Fruit fly (Drosophila melanogaster) whole organism, embryonic: Measurements from ENCODE around the gene CG34134.
A peak's percentile ranks its signal among the peaks of the same experiment; 100 is the strongest.

ENCODE experiments used
- Abd-B ChIP-seq: fragments of 200-800 bp; sonication (Bioruptor generic); optimal IDR thresholded peaks from 2 replicates; lab custom pipeline; 2018; ENCODE audit warnings: missing biosample characterization, mild to moderate bottlenecking, missing genetic modification characterization, moderate library complexity
- CG10366 ChIP-seq: fragments of 200-800 bp; sonication (Bioruptor generic); IDR thresholded peaks from 2 replicates; pipeline ENCODE4 v1.3.6; 2022; ENCODE audit warnings: missing biosample characterization, missing genetic modification characterization
- CG11695 ChIP-seq: fragments of 200-800 bp; sonication (Bioruptor generic); IDR thresholded peaks from 3 replicates; pipeline ENCODE4 v1.3.6; 2022; ENCODE audit warnings: missing biosample characterization, missing genetic modification characterization
- CG12659 ChIP-seq: fragments of 200-800 bp; sonication (Bioruptor generic); optimal IDR thresholded peaks from 3 replicates; lab custom pipeline; 2017; ENCODE audit warnings: mild to moderate bottlenecking, missing biosample characterization, missing genetic modification reagents, missing genetic modification characterization
- CG13775 ChIP-seq: fragments of 200-800 bp; sonication (Bioruptor generic); optimal IDR thresholded peaks from 3 replicates; lab custom pipeline; 2017; ENCODE audit warnings: missing biosample characterization, mild to moderate bottlenecking, missing genetic modification characterization
- CG17186 ChIP-seq: fragments of 200-800 bp; sonication (Bioruptor generic); optimal IDR thresholded peaks from 3 replicates; lab custom pipeline; 2017; ENCODE audit warnings: missing biosample characterization, missing genetic modification reagents, missing genetic modification characterization
- CG17361 ChIP-seq: fragments of 200-800 bp; sonication (Bioruptor generic); IDR thresholded peaks from 3 replicates; pipeline ENCODE4 v1.3.6; 2022; ENCODE audit warnings: missing biosample characterization, missing genetic modification characterization
- CG17829 ChIP-seq: fragments of 200-800 bp; optimal IDR thresholded peaks from 2 replicates; lab custom pipeline; 2019; ENCODE audit warnings: missing biosample characterization, mild to moderate bottlenecking, missing genetic modification characterization, moderate library complexity
- CG18262 ChIP-seq: fragments of 200-800 bp; optimal IDR thresholded peaks from 3 replicates; lab custom pipeline; 2019; ENCODE audit warnings: missing biosample characterization, mild to moderate bottlenecking, missing genetic modification characterization, moderate library complexity
- CG3065 ChIP-seq: fragments of 200-800 bp; sonication (Bioruptor generic); optimal IDR thresholded peaks from 2 replicates; lab custom pipeline; 2016; ENCODE audit warnings: missing biosample characterization, missing genetic modification characterization
- CG34224 ChIP-seq: fragments of 200-800 bp; sonication (Bioruptor generic); IDR thresholded peaks from 3 replicates; pipeline ENCODE4 v1.3.6; 2022; ENCODE audit warnings: missing biosample characterization, missing genetic modification characterization; ENCODE audit not compliant: partially characterized antibody
- CG34422 ChIP-seq: fragments of 200-800 bp; sonication (Bioruptor generic); IDR thresholded peaks from 3 replicates; pipeline ENCODE4 v1.3.6; 2022; ENCODE audit warnings: missing biosample characterization, missing genetic modification characterization
- CG4360 ChIP-seq: fragments of 200-800 bp; sonication (Bioruptor generic); IDR thresholded peaks from 2 replicates; pipeline ENCODE4 v1.3.6; 2022; ENCODE audit warnings: missing biosample characterization, missing genetic modification characterization
- CG6765 ChIP-seq: fragments of 200-800 bp; sonication (Bioruptor generic); optimal IDR thresholded peaks from 3 replicates; lab custom pipeline; 2017; ENCODE audit warnings: missing biosample characterization, mild to moderate bottlenecking, missing genetic modification characterization
- CG6854 ChIP-seq: fragments of 200-800 bp; sonication (Bioruptor generic); optimal IDR thresholded peaks from 3 replicates; lab custom pipeline; 2017; ENCODE audit warnings: missing biosample characterization, mild to moderate bottlenecking, missing genetic modification characterization
- CG7786 ChIP-seq: fragments of 200-800 bp; sonication (Bioruptor generic); optimal IDR thresholded peaks from 2 replicates; lab custom pipeline; 2016; ENCODE audit warnings: missing biosample characterization, missing genetic modification characterization
- CG7839 ChIP-seq: fragments of 200-800 bp; sonication (Bioruptor generic); optimal IDR thresholded peaks from 3 replicates; lab custom pipeline; 2018; ENCODE audit warnings: missing biosample characterization, mild to moderate bottlenecking, missing genetic modification characterization, moderate library complexity
- CTCF ChIP-seq: fragments of 200-800 bp; sonication (Bioruptor generic); optimal IDR thresholded peaks from 2 replicates; lab custom pipeline; 2017; ENCODE audit warnings: missing biosample characterization, mild to moderate bottlenecking, missing genetic modification characterization, moderate library complexity
- Dip2 ChIP-seq: fragments of 200-800 bp; sonication (Bioruptor generic); IDR thresholded peaks from 2 replicates; pipeline ENCODE4 v1.3.6; 2022; ENCODE audit warnings: missing biosample characterization, missing genetic modification characterization
- Gug ChIP-seq: fragments of 200-800 bp; sonication (Bioruptor generic); IDR thresholded peaks from 4 replicates; pipeline ENCODE4 v1.3.6; 2022; ENCODE audit warnings: missing biosample characterization, missing genetic modification characterization
- HLH3B ChIP-seq: fragments of 200-800 bp; sonication (Bioruptor generic); IDR thresholded peaks from 2 replicates; pipeline ENCODE4 v1.3.6; 2022; ENCODE audit warnings: missing biosample characterization, missing genetic modification characterization
- HLH4C ChIP-seq: fragments of 200-800 bp; sonication (Bioruptor generic); IDR thresholded peaks from 3 replicates; pipeline ENCODE4 v1.3.6; 2022; ENCODE audit warnings: missing biosample characterization, missing genetic modification characterization; ENCODE audit not compliant: partially characterized antibody
- Hmr ChIP-seq: fragments of 200-800 bp; sonication (Bioruptor generic); optimal IDR thresholded peaks from 3 replicates; lab custom pipeline; 2017; ENCODE audit warnings: mild to moderate bottlenecking, missing biosample characterization, missing genetic modification reagents, missing genetic modification characterization
- Hr39 ChIP-seq: fragments of >200 bp; optimal IDR thresholded peaks from 2 replicates; lab custom pipeline; 2017
- Hsf ChIP-seq: fragments of 200-800 bp; sonication (Bioruptor generic); optimal IDR thresholded peaks from 3 replicates; lab custom pipeline; 2016; ENCODE audit warnings: missing biosample characterization, missing genetic modification characterization
- Kr ChIP-seq: fragments of 200-800 bp; sonication (Bioruptor generic); optimal IDR thresholded peaks from 2 replicates; lab custom pipeline; 2017; ENCODE audit warnings: missing biosample characterization, mild to moderate bottlenecking, missing genetic modification characterization
- NC2α ChIP-seq: fragments of 200-800 bp; sonication (Bioruptor generic); optimal IDR thresholded peaks from 2 replicates; lab custom pipeline; 2016; ENCODE audit warnings: missing biosample characterization, missing genetic modification characterization
- Oli ChIP-seq: fragments of 200-800 bp; sonication (Bioruptor generic); optimal IDR thresholded peaks from 2 replicates; lab custom pipeline; 2018; ENCODE audit warnings: missing biosample characterization, mild to moderate bottlenecking, missing genetic modification characterization, moderate library complexity
- Optix ChIP-seq: fragments of 200-800 bp; sonication (Bioruptor generic); IDR thresholded peaks from 3 replicates; pipeline ENCODE4 v1.3.6; 2022; ENCODE audit warnings: missing biosample characterization, missing genetic modification characterization
- Six4 ChIP-seq: fragments of 200-800 bp; sonication (Bioruptor generic); optimal IDR thresholded peaks from 2 replicates; lab custom pipeline; 2016; ENCODE audit warnings: missing biosample characterization, missing genetic modification characterization
- Ssrp ChIP-seq: fragments of 200-800 bp; sonication (Bioruptor generic); optimal IDR thresholded peaks from 2 replicates; lab custom pipeline; 2018; ENCODE audit warnings: missing biosample characterization, mild to moderate bottlenecking, missing genetic modification characterization, moderate library complexity
- Taf1 ChIP-seq: fragments of 200-800 bp; sonication (Bioruptor generic); IDR thresholded peaks from 2 replicates; pipeline ENCODE4 v1.3.6; 2022; ENCODE audit warnings: missing biosample characterization, missing genetic modification characterization
- ara ChIP-seq: fragments of 200-800 bp; sonication (Bioruptor generic); IDR thresholded peaks from 2 replicates; pipeline ENCODE4 v1.3.6; 2022; ENCODE audit warnings: missing biosample characterization, missing genetic modification characterization
- ato ChIP-seq: fragments of 200-800 bp; sonication (Bioruptor generic); IDR thresholded peaks from 2 replicates; pipeline ENCODE4 v1.3.6; 2022; ENCODE audit warnings: missing biosample characterization, missing genetic modification characterization; ENCODE audit not compliant: partially characterized antibody
- bowl ChIP-seq: fragments of 200-800 bp; sonication (Bioruptor generic); IDR thresholded peaks from 2 replicates; pipeline ENCODE4 v1.3.6; 2022; ENCODE audit warnings: missing biosample characterization, missing genetic modification characterization
- en ChIP-seq: fragments of 200-800 bp; sonication (Bioruptor generic); optimal IDR thresholded peaks from 2 replicates; lab custom pipeline; 2016; ENCODE audit warnings: missing biosample characterization, missing genetic modification characterization
- gt ChIP-seq: fragments of 200-800 bp; sonication (Bioruptor generic); IDR thresholded peaks from 2 replicates; pipeline ENCODE4 v1.3.6; 2022; ENCODE audit warnings: missing biosample characterization, missing genetic modification characterization
- hb ChIP-seq: fragments of 200-800 bp; sonication (Bioruptor generic); IDR thresholded peaks from 3 replicates; pipeline ENCODE4 v1.3.6; 2022; ENCODE audit warnings: missing biosample characterization, missing genetic modification characterization; ENCODE audit not compliant: partially characterized antibody
- klu ChIP-seq: fragments of 200-800 bp; sonication (Bioruptor generic); IDR thresholded peaks from 2 replicates; pipeline ENCODE4 v1.3.6; 2022; ENCODE audit warnings: missing biosample characterization, missing genetic modification characterization
- kni ChIP-seq: fragments of 200-800 bp; sonication (Bioruptor generic); optimal IDR thresholded peaks from 3 replicates; lab custom pipeline; 2017; ENCODE audit warnings: mild to moderate bottlenecking, missing biosample characterization, missing genetic modification reagents, missing genetic modification characterization
- knrl ChIP-seq: fragments of 200-800 bp; sonication (Bioruptor generic); IDR thresholded peaks from 3 replicates; pipeline ENCODE4 v1.3.6; 2022; ENCODE audit warnings: missing biosample characterization, missing genetic modification characterization; ENCODE audit not compliant: partially characterized antibody
- lmd ChIP-seq: fragments of 200-800 bp; sonication (Bioruptor generic); IDR thresholded peaks from 2 replicates; pipeline ENCODE4 v1.3.6; 2022; ENCODE audit warnings: missing biosample characterization, missing genetic modification characterization
- mam ChIP-seq: fragments of 200-800 bp; sonication (Bioruptor generic); optimal IDR thresholded peaks from 3 replicates; lab custom pipeline; 2016; ENCODE audit warnings: missing biosample characterization, missing genetic modification characterization
- mld ChIP-seq: fragments of 200-800 bp; sonication (Bioruptor generic); IDR thresholded peaks from 3 replicates; pipeline ENCODE4 v1.3.6; 2022; ENCODE audit warnings: missing biosample characterization, missing genetic modification characterization; ENCODE audit not compliant: partially characterized antibody
- pfk ChIP-seq: fragments of 200-800 bp; sonication (Bioruptor generic); optimal IDR thresholded peaks from 2 replicates; lab custom pipeline; 2018; ENCODE audit warnings: missing biosample characterization, mild to moderate bottlenecking, missing genetic modification characterization, moderate library complexity
- salm ChIP-seq: fragments of 200-800 bp; sonication (Bioruptor generic); optimal IDR thresholded peaks from 2 replicates; lab custom pipeline; 2018; ENCODE audit warnings: missing biosample characterization, mild to moderate bottlenecking, missing genetic modification characterization
- scrt ChIP-seq: fragments of 200-800 bp; sonication (Bioruptor generic); optimal IDR thresholded peaks from 2 replicates; lab custom pipeline; 2018; ENCODE audit warnings: missing biosample characterization, mild to moderate bottlenecking, missing genetic modification characterization, moderate library complexity
- sd ChIP-seq: fragments of 200-800 bp; sonication (Bioruptor generic); optimal IDR thresholded peaks from 3 replicates; lab custom pipeline; 2018; ENCODE audit warnings: missing biosample characterization, mild to moderate bottlenecking, missing genetic modification characterization, moderate library complexity
- sr ChIP-seq: fragments of 200-800 bp; sonication (Bioruptor generic); IDR thresholded peaks from 3 replicates; pipeline ENCODE4 v1.3.6; 2022; ENCODE audit warnings: missing biosample characterization, missing genetic modification characterization
- tgo ChIP-seq: fragments of 200-800 bp; sonication (Bioruptor generic); IDR thresholded peaks from 3 replicates; pipeline ENCODE4 v1.3.6; 2022; ENCODE audit warnings: missing biosample characterization, missing genetic modification characterization
- vvl ChIP-seq: fragments of 200-800 bp; sonication (Bioruptor generic); IDR thresholded peaks from 2 replicates; pipeline ENCODE4 v1.3.6; 2022; ENCODE audit warnings: missing biosample characterization, missing genetic modification characterization

CG34134 gene

dm6 chr2L:8156682-8157081 lies 33.9 kb downstream of the CG34134 start (continued):
- TF ChIP-seq Gug = peak; percentile 34; the same call in 1 of the 4 replicates
- TF ChIP-seq ato = no peak
- TF ChIP-seq CG18262 (tag; lab: Kevin White, UChicago) = peak; percentile 61
- TF ChIP-seq HLH4C = peak; percentile 27; the same call in 1 of the 3 replicates
- peak; percentile 10 for TF ChIP-seq kni
- TF ChIP-seq CG11695 (GFP tag; lab: Robert Waterston, UW) = peak; percentile 71; the same call in 2 of the 3 replicates
- TF ChIP-seq Six4 (GFP tag; lab: Kevin White, UChicago) = peak; percentile 70
- no peak for TF ChIP-seq pfk (GFP tag; lab: Kevin White, UChicago)
- TF ChIP-seq mld (GFP tag; lab: Robert Waterston, UW) = no peak
- peak; percentile 62 for TF ChIP-seq CG7786
- TF ChIP-seq CG3065 = peak; percentile 25
- peak; percentile 22 for TF ChIP-seq sd
- TF ChIP-seq Dip2 (GFP tag; lab: Robert Waterston, UW) = no peak
- peak; percentile 70 for TF ChIP-seq Abd-B
- TF ChIP-seq klu = no peak
- TF ChIP-seq scrt (GFP tag; lab: Kevin White, UChicago) = peak; percentile 95
- TF ChIP-seq CG12659 = peak; percentile 66
- peak; percentile 23 for TF ChIP-seq CG17186
- no peak for TF ChIP-seq en (GFP tag; lab: Kevin White, UChicago)
- no peak for TF ChIP-seq hb (GFP tag; lab: Robert Waterston, UW)
- peak; percentile 25 for TF ChIP-seq salm (tag; lab: Kevin White, UChicago)
- peak; percentile 79 for TF ChIP-seq Hsf (GFP tag; lab: Kevin White, UChicago)
- peak; percentile 89 for TF ChIP-seq vvl
- peak; percentile 59 for TF ChIP-seq ara
- TF ChIP-seq Oli = peak; percentile 21
- 0 out of 2 replicates have a peak, but pooled peaks have one; percentile 9 for TF ChIP-seq HLH3B (GFP tag; lab: Robert Waterston, UW)
- TF ChIP-seq CTCF = peak; percentile 0
- peak; percentile 48; the same call in 1 of the 3 replicates for TF ChIP-seq Optix (GFP tag; lab: Robert Waterston, UW)
- TF ChIP-seq CG13775 (GFP tag; lab: Kevin White, UChicago) = peak; percentile 73
- peak; percentile 83 for TF ChIP-seq Taf1 (GFP tag; lab: Robert Waterston, UW)
- peak; percentile 30; the same call in 1 of the 2 replicates for TF ChIP-seq CG4360 (GFP tag; lab: Robert Waterston, UW)
- TF ChIP-seq gt (GFP tag; lab: Robert Waterston, UW) = no peak
- TF ChIP-seq Ssrp (tag; lab: Kevin White, UChicago) = peak; percentile 42
- peak; percentile 81 for TF ChIP-seq mam (GFP tag; lab: Kevin White, UChicago)
- peak; percentile 69; the same call in 2 of the 3 replicates for TF ChIP-seq CG34422 (GFP tag; lab: Robert Waterston, UW)
- TF ChIP-seq CG10366 = peak; percentile 68
- TF ChIP-seq tgo (GFP tag; lab: Robert Waterston, UW) = peak; percentile 18; the same call in 1 of the 3 replicates
- TF ChIP-seq CG7839 = peak; percentile 76
- TF ChIP-seq bowl (GFP tag; lab: Robert Waterston, UW) = no peak
- no peak for TF ChIP-seq CG6765 (GFP tag; lab: Kevin White, UChicago)
- no peak for TF ChIP-seq knrl (GFP tag; lab: Robert Waterston, UW)
- TF ChIP-seq Kr (GFP tag; lab: Kevin White, UChicago) = no peak
- peak; percentile 53 for TF ChIP-seq CG6854 (GFP tag; lab: Kevin White, UChicago)
- peak; percentile 70 for TF ChIP-seq CG17361 (GFP tag; lab: Robert Waterston, UW)
- TF ChIP-seq Hr39 (lab: Kevin White, UChicago) = no peak
- TF ChIP-seq Hmr (GFP tag; lab: Kevin White, UChicago) = peak; percentile 74
- TF ChIP-seq CG17829 (tag; lab: Kevin White, UChicago) = peak; percentile 61
- no peak for TF ChIP-seq NC2α (GFP tag; lab: Kevin White, UChicago)
- peak; percentile 65 for TF ChIP-seq lmd (GFP tag; lab: Robert Waterston, UW)
- TF ChIP-seq sr = no peak
- TF ChIP-seq CG34224 (GFP tag; lab: Robert Waterston, UW) = peak; percentile 50; the same call in 2 of the 3 replicates
